Worm (Caenorhabditis elegans) whole organism, midembryonic: ENCODE results near the gene K11H3.5.

Experiments used
- T22C8.4 ChIP-seq: fragments of 200-800 bp; sonication (Bioruptor generic); IDR thresholded peaks from 2 replicates; pipeline ENCODE4 v1.3.6; 2022; ENCODE audit warnings: missing genetic modification characterization, missing compliant biosample characterization
- klf-2 ChIP-seq: fragments of 200-800 bp; sonication (Bioruptor generic); conservative IDR thresholded peaks from 2 replicates; pipeline ENCODE4 v1.3.6; 2022; ENCODE audit warnings: missing genetic modification reagents, missing genetic modification characterization, missing compliant biosample characterization
- ztf-23 ChIP-seq: fragments of 200-800 bp; sonication (Bioruptor generic); IDR thresholded peaks from 2 replicates; pipeline ENCODE4 v1.3.6; 2022; ENCODE audit warnings: missing genetic modification reagents, missing genetic modification characterization, missing compliant biosample characterization

- TF ChIP-seq T22C8.4 (GFP tag; lab: Robert Waterston, UW) (no peak), klf-2 (GFP tag; lab: Robert Waterston, UW) (no peak), ztf-23 (GFP tag; lab: Robert Waterston, UW) (no peak)
These were observed 45.0 kb upstream of the K11H3.5 start, which contains the start of gene ZK632.2 for ce11 chrIII:9798478-9799157.
